Worm (Caenorhabditis elegans) whole organism, L2 larva: ENCODE measurements around the gene srw-83.
"Not testable (repeated sequence)": the region's sequence is repeated elsewhere in the genome, so short reads cannot be mapped to it uniquely, and the experiment has no call there.

Experiments
- F13H6.1 ChIP-seq: sonication (generic microtip); optimal IDR thresholded peaks from 2 replicates; lab custom pipeline; 2016; ENCODE audit warnings: missing genetic modification characterization, missing compliant biosample characterization
- Y55F3AM.14 ChIP-seq: fragments of 200-800 bp; sonication (Bioruptor generic); optimal IDR thresholded peaks from 2 replicates; lab custom pipeline; 2018; ENCODE audit warnings: mild to moderate bottlenecking, missing genetic modification characterization, missing compliant biosample characterization
- alr-1 ChIP-seq: fragments of 150-350 bp; optimal IDR thresholded peaks from 2 replicates; lab custom pipeline; 2014; ENCODE audit warnings: missing biosample characterization, missing genetic modification characterization
- aly-2 ChIP-seq: fragments of 150-350 bp; optimal IDR thresholded peaks from 2 replicates; lab custom pipeline; 2014; ENCODE audit warnings: missing biosample characterization, missing genetic modification characterization
- blmp-1 ChIP-seq: sonication (generic microtip); optimal IDR thresholded peaks from 2 replicates; lab custom pipeline; 2017; ENCODE audit warnings: missing genetic modification characterization, mild to moderate bottlenecking, missing compliant biosample characterization, antibody characterized with exemption, moderate library complexity; ENCODE audit not compliant: insufficient read depth
- ceh-16 ChIP-seq: fragments of 150-350 bp; optimal IDR thresholded peaks from 2 replicates; lab custom pipeline; 2014; ENCODE audit warnings: missing biosample characterization, missing genetic modification characterization
- egl-27 ChIP-seq: sonication (generic microtip); optimal IDR thresholded peaks from 3 replicates; lab custom pipeline; 2017; ENCODE audit warnings: missing biosample characterization, missing genetic modification reagents, missing genetic modification characterization
- elt-1 ChIP-seq: fragments of 150-350 bp; optimal IDR thresholded peaks from 2 replicates; lab custom pipeline; 2014; ENCODE audit warnings: missing biosample characterization, missing genetic modification characterization
- elt-3 ChIP-seq: sonication (generic microtip); optimal IDR thresholded peaks from 2 replicates; lab custom pipeline; 2017; ENCODE audit warnings: missing biosample characterization, missing genetic modification characterization
- fos-1 ChIP-seq: fragments of 150-350 bp; optimal IDR thresholded peaks from 2 replicates; lab custom pipeline; 2014; ENCODE audit warnings: missing biosample characterization, missing genetic modification characterization
- gmeb-1 ChIP-seq: fragments of 150-350 bp; optimal IDR thresholded peaks from 2 replicates; lab custom pipeline; 2014; ENCODE audit warnings: missing biosample characterization, missing genetic modification characterization
- lin-11 ChIP-seq: fragments of 150-350 bp; sonication (generic microtip); optimal IDR thresholded peaks from 2 replicates; lab custom pipeline; 2014; ENCODE audit warnings: missing biosample characterization, missing genetic modification characterization, inconsistent platforms, mixed read lengths
- lin-39 ChIP-seq: fragments of 150-350 bp; optimal IDR thresholded peaks from 2 replicates; lab custom pipeline; 2014; ENCODE audit warnings: missing biosample characterization, missing genetic modification reagents, missing genetic modification characterization
- lsy-2 ChIP-seq, 2 experiments: fragments of 150-350 bp in 1 of 2; sonication (generic microtip) in 1 of 2; optimal IDR thresholded peaks; 2 replicates each; lab custom pipeline; 2014 to 2017; ENCODE audit warnings: missing biosample characterization in 2 of 2, missing genetic modification characterization in 2 of 2
- mab-5 ChIP-seq: fragments of 150-350 bp; optimal IDR thresholded peaks from 2 replicates; lab custom pipeline; 2014; ENCODE audit warnings: missing biosample characterization, missing genetic modification characterization
- mbf-1 ChIP-seq: sonication (generic microtip); optimal IDR thresholded peaks from 2 replicates; lab custom pipeline; 2017; ENCODE audit warnings: missing biosample characterization, missing genetic modification characterization
- mdl-1 ChIP-seq, 2 experiments: fragments of 150-350 bp in 1 of 2; sonication (generic microtip) in 1 of 2; optimal IDR thresholded peaks; 2 replicates each; lab custom pipeline; 2017; ENCODE audit warnings: missing biosample characterization in 2 of 2, missing genetic modification characterization in 2 of 2
- nhr-10 ChIP-seq: sonication (generic microtip); optimal IDR thresholded peaks from 2 replicates; lab custom pipeline; 2017; ENCODE audit warnings: missing biosample characterization, missing genetic modification characterization
- nhr-129 ChIP-seq: fragments of 150-350 bp; optimal IDR thresholded peaks from 2 replicates; lab custom pipeline; 2014; ENCODE audit warnings: missing biosample characterization, missing genetic modification characterization
- nhr-21 ChIP-seq: fragments of 150-350 bp; optimal IDR thresholded peaks from 2 replicates; lab custom pipeline; 2014; ENCODE audit warnings: missing biosample characterization, missing genetic modification characterization
- nhr-237 ChIP-seq: fragments of 150-350 bp; optimal IDR thresholded peaks from 2 replicates; lab custom pipeline; 2014; ENCODE audit warnings: missing biosample characterization, missing genetic modification characterization
- nhr-25 ChIP-seq: fragments of 150-350 bp; sonication (generic microtip); optimal IDR thresholded peaks from 3 replicates; lab custom pipeline; 2014; ENCODE audit warnings: missing biosample characterization, missing genetic modification characterization
- nhr-6 ChIP-seq: fragments of 150-350 bp; optimal IDR thresholded peaks from 2 replicates; lab custom pipeline; 2014; ENCODE audit warnings: missing biosample characterization, missing genetic modification characterization
- peb-1 ChIP-seq: fragments of 150-350 bp; optimal IDR thresholded peaks from 2 replicates; lab custom pipeline; 2014; ENCODE audit warnings: missing biosample characterization, missing genetic modification characterization
- sem-4 ChIP-seq: fragments of 150-350 bp; optimal IDR thresholded peaks from 2 replicates; lab custom pipeline; 2014; ENCODE audit warnings: missing biosample characterization, missing genetic modification reagents, missing genetic modification characterization
- skn-1 ChIP-seq: sonication (generic microtip); optimal IDR thresholded peaks from 2 replicates; lab custom pipeline; 2017; ENCODE audit warnings: missing biosample characterization, missing genetic modification characterization
- sma-3 ChIP-seq: sonication (generic microtip); optimal IDR thresholded peaks from 2 replicates; lab custom pipeline; 2016; ENCODE audit warnings: missing genetic modification reagents, missing genetic modification characterization, missing compliant biosample characterization
- sma-9 ChIP-seq, 2 experiments: fragments of 150-350 bp in 1 of 2; sonication (generic microtip) in 1 of 2; optimal IDR thresholded peaks; 2 replicates each; lab custom pipeline; 2014 to 2016; ENCODE audit warnings: missing genetic modification characterization in 2 of 2, mild to moderate bottlenecking in 1 of 2, missing biosample characterization in 1 of 2, missing compliant biosample characterization in 1 of 2, missing genetic modification reagents in 1 of 2, moderate library complexity in 1 of 2
- snpc-4 ChIP-seq: fragments of 150-350 bp; optimal IDR thresholded peaks from 2 replicates; lab custom pipeline; 2014; ENCODE audit warnings: missing biosample characterization, missing genetic modification characterization
- unc-62 ChIP-seq: fragments of 150-350 bp; optimal IDR thresholded peaks from 2 replicates; lab custom pipeline; 2014; ENCODE audit warnings: missing biosample characterization, missing genetic modification reagents, missing genetic modification characterization
- zag-1 ChIP-seq: fragments of 150-350 bp; optimal IDR thresholded peaks from 2 replicates; lab custom pipeline; 2014; ENCODE audit warnings: missing biosample characterization, missing genetic modification characterization
- ztf-1 ChIP-seq: fragments of 200-800 bp; sonication (Bioruptor generic); conservative IDR thresholded peaks from 2 replicates; pipeline ENCODE4 v1.3.6; 2022; ENCODE audit warnings: missing genetic modification characterization, missing compliant biosample characterization
- ztf-11 ChIP-seq: sonication (generic microtip); optimal IDR thresholded peaks from 2 replicates; lab custom pipeline; 2017; ENCODE audit warnings: missing biosample characterization, missing genetic modification characterization

srw-83 gene

DNA sequence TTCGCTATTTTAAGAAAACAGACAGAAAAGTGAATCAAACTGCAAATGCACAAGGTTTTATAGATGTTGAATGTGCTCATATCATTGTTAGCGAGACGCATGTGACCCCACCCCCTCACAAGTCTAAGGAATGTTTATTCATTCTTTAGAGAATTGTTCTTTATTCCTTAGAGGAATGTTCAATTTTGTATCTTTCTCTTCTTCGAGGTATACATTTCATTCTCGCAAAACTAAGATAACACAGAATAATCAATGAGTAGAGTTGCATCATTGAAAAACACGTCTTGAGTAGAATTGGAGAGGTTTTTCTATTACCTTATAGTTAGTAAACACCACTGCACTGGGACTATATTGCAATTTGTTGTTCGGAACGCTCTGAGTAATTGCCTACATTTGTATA is 8.6 kb downstream of the srw-83 start, which contains the start of gene ZK262.20:
TSS of gene ZK262.20 (minus strand) at position 101 of the 400 bp plus-strand sequence.
- TF ChIP-seq elt-1 (tag; lab: Kevin White, UChicago): no peak
- TF ChIP-seq lsy-2 (tag; optimal IDR thresholded peaks at IDR 0.05; lab: Kevin White, UChicago): no peak
- no peak for TF ChIP-seq nhr-237
- no peak for TF ChIP-seq egl-27 (tag; lab: Kevin White, UChicago)
- no peak for TF ChIP-seq snpc-4
- TF ChIP-seq unc-62 (GFP tag; lab: Kevin White, UChicago): no peak
- no peak for TF ChIP-seq blmp-1 (tag; lab: Kevin White, UChicago)
- TF ChIP-seq lin-11: no peak
- no peak for TF ChIP-seq sem-4
- TF ChIP-seq sma-9 (GFP tag; optimal IDR thresholded peaks at IDR 0.05; lab: Kevin White, UChicago): no peak
- no peak for TF ChIP-seq sma-9 (tag; optimal IDR thresholded peaks at IDR 0.05; lab: Kevin White, UChicago)
- TF ChIP-seq F13H6.1 (tag; lab: Kevin White, UChicago): no peak
- TF ChIP-seq nhr-25 (tag; lab: Kevin White, UChicago): no peak
- no peak for TF ChIP-seq elt-3 (tag; lab: Kevin White, UChicago)
- no peak for TF ChIP-seq nhr-21 (tag; lab: Kevin White, UChicago)
- TF ChIP-seq sma-3 (GFP tag; lab: Kevin White, UChicago): no peak
- TF ChIP-seq ztf-11 (tag; lab: Kevin White, UChicago): no peak
- no peak for TF ChIP-seq gmeb-1 (tag; lab: Kevin White, UChicago)
- TF ChIP-seq nhr-129 (tag; lab: Kevin White, UChicago): no peak
- no peak for TF ChIP-seq nhr-10 (tag; lab: Kevin White, UChicago)

DNA sequence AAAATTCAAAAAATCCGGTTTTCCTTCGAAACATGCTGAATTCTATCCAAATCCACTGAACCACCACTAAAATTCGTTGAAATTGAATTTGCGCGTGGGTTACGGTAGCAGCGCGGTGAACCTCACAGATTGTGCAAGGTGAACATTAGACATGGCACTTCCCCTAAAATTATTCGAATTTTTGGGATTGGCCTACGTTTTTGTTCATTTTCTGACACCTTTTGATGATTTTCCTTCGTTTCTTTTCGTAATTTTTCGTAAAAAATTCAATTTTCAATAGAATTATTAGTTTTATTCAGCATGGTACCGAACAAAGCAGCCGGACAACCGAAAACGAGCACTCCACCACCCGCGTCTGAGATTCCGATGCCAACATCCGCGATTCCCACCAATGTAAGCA is 11.7 kb downstream of the srw-83 start, which contains the start of gene ZK262.8:
TSS of gene ZK262.8 (plus strand) at position 301 of the 400 bp plus-strand sequence.
- TF ChIP-seq F13H6.1 (tag; lab: Kevin White, UChicago): no peak
- TF ChIP-seq, all 48 proteins: peak for 0

DNA sequence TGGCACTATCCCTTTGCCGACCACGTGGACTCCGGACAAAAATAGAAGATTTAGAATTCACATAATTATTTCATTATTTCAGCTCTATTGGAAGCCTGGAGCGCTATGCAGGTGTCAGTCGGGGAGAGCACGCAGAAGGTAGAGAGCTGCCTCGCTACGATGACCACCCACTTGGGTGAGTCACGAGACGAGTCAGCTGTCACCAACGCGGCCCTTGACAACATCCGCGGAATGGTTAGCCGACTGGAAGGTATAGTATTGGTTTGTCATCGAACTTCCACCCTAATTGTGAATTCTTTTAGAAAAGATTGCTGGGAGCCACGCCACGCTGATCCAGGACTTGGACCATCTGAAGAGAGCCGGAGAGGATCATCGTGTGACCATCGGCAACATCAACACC is 13.1 kb downstream of the srw-83 start, which contains the start of gene ZK262.9:
TSS of gene ZK262.9 (plus strand) at position 301 of the 400 bp plus-strand sequence.
- not testable (repeated sequence) for TF ChIP-seq nhr-129 (tag; lab: Kevin White, UChicago); zag-1; egl-27 (tag; lab: Kevin White, UChicago)

DNA sequence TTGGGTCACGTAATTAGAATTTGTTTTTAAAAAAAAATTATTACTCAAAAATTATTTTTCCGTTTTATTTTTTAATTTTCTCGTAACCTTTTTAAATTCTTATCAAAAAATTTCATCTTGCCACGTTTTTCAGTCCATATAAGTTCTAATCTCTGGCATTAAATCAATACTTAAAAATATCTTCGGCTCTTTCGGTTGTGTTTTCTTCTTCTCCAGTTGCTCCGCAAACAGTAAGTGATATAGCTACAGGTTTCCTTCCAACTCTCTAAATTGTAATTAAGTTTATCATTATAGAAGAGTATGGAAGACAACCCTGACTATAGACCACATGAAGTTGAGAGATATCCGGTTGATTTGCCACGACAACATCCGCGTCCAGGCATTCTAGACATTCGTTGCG is 17.7 kb downstream of the srw-83 start, which contains the start of gene ZK228.1:
TSS of gene ZK228.1 (plus strand) at position 301 of the 400 bp plus-strand sequence.
- TF ChIP-seq sem-4 (no peak), nhr-6 (no peak), blmp-1 (tag; lab: Kevin White, UChicago) (no peak), zag-1 (no peak), mdl-1 (tag; optimal IDR thresholded peaks at IDR 0.05; lab: Kevin White, UChicago) (no peak), alr-1 (tag; lab: Kevin White, UChicago) (no peak), F13H6.1 (tag; lab: Kevin White, UChicago) (no peak), skn-1 (no peak), ztf-1 (GFP tag; lab: Robert Waterston, UW) (no peak), mab-5 (no peak), ceh-16 (no peak), peb-1 (tag; lab: Kevin White, UChicago) (no peak), Y55F3AM.14 (GFP tag; lab: Kevin White, UChicago) (no peak)

DNA sequence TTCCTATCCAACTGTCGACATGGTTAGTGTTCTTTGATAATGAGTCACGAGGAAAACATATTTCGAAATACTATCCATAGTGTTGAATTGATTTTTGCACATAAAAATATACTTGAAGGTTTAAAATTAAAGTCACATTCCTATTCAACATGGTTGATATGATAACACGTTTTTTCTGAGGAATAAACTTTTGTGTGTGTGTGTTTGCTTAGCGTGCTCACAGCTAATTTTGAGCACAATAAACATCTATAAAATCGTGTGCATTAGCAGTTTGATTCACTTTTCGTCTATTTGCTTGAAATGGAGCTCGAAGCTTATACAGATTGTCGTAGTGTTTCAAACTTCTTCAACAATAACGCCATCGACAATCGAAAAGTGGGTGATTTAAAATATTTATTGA is 30.2 kb downstream of the srw-83 start, which contains the start of gene ZK228.10:
TSS of gene ZK228.10 (plus strand) at position 301 of the 400 bp plus-strand sequence.
- TF ChIP-seq alr-1 (tag; lab: Kevin White, UChicago) (no peak), elt-3 (tag; lab: Kevin White, UChicago) (no peak), nhr-129 (tag; lab: Kevin White, UChicago) (no peak), nhr-237 (no peak), lin-39 (tag; lab: Kevin White, UChicago) (no peak), blmp-1 (tag; lab: Kevin White, UChicago) (no peak), nhr-25 (tag; lab: Kevin White, UChicago) (no peak), fos-1 (tag; lab: Kevin White, UChicago) (no peak), ceh-16 (no peak), sma-9 (GFP tag; optimal IDR thresholded peaks at IDR 0.05; lab: Kevin White, UChicago) (no peak), sma-9 (tag; optimal IDR thresholded peaks at IDR 0.05; lab: Kevin White, UChicago) (no peak), unc-62 (GFP tag; lab: Kevin White, UChicago) (no peak), ztf-11 (tag; lab: Kevin White, UChicago) (no peak), mbf-1 (tag; lab: Kevin White, UChicago) (no peak), aly-2 (tag; lab: Kevin White, UChicago) (no peak)
- TF ChIP-seq, all 48 proteins: peak for 0
